Worm (Caenorhabditis elegans) whole organism, young adult: ENCODE results near the gene C31C9.7.

Experiments
- C17E4.6 ChIP-seq: fragments of 200-800 bp; sonication (Bioruptor generic); IDR thresholded peaks from 2 replicates; pipeline ENCODE4 v1.3.6; 2022; ENCODE audit warnings: missing genetic modification reagents, missing genetic modification characterization, missing compliant biosample characterization
- F49E8.2 ChIP-seq: sonication (generic microtip); optimal IDR thresholded peaks from 3 replicates; lab custom pipeline; 2017; ENCODE audit warnings: missing genetic modification characterization, mild to moderate bottlenecking, missing compliant biosample characterization, antibody characterized with exemption, moderate library complexity; ENCODE audit not compliant: insufficient read depth
- Y79H2A.3 ChIP-seq: fragments of 200-800 bp; sonication (Bioruptor generic); conservative IDR thresholded peaks from 2 replicates; pipeline ENCODE4 v1.3.6; 2022; ENCODE audit warnings: missing genetic modification reagents, missing genetic modification characterization, missing compliant biosample characterization
- hmg-20 ChIP-seq: fragments of 200-800 bp; sonication (Bioruptor generic); IDR thresholded peaks from 2 replicates; pipeline ENCODE4 v1.3.6; 2022; ENCODE audit warnings: missing genetic modification reagents, missing genetic modification characterization, missing compliant biosample characterization
- snpc-1.3 ChIP-seq: sonication (generic microtip); optimal IDR thresholded peaks from 2 replicates; lab custom pipeline; 2017; ENCODE audit warnings: missing genetic modification characterization, mild to moderate bottlenecking, missing compliant biosample characterization, antibody characterized with exemption, moderate library complexity, missing genotype, missing genetic modification reagents; ENCODE audit not compliant: insufficient read depth
- snpc-4 ChIP-seq, 5 experiments: fragments of 150-350 bp in 1 of 5; sonication (generic microtip) in 4 of 5; optimal IDR thresholded peaks; 2 replicates each; lab custom pipeline; 2014 to 2018; ENCODE audit warnings: missing genetic modification characterization in 5 of 5, missing biosample characterization in 3 of 5, antibody characterized with exemption in 2 of 5, mild to moderate bottlenecking in 2 of 5, missing compliant biosample characterization in 2 of 5, missing genotype in 2 of 5, moderate library complexity in 2 of 5, missing genetic modification reagents in 1 of 5
- somi-1 ChIP-seq: fragments of 200-800 bp; sonication (Bioruptor generic); optimal IDR thresholded peaks from 2 replicates; lab custom pipeline; 2018; ENCODE audit warnings: mild to moderate bottlenecking, missing genetic modification characterization, missing compliant biosample characterization
- unc-62 ChIP-seq: fragments of 150-350 bp; optimal IDR thresholded peaks from 2 replicates; lab custom pipeline; 2014; ENCODE audit warnings: missing biosample characterization, missing genetic modification reagents, missing genetic modification characterization
- zfh-2 ChIP-seq: fragments of 200-800 bp; sonication (Bioruptor generic); conservative IDR thresholded peaks from 2 replicates; pipeline ENCODE4 v1.3.6; 2022; ENCODE audit warnings: missing genetic modification reagents, missing genetic modification characterization, missing compliant biosample characterization

ce11 chrII:13697691-13698090 lies 28.8 kb downstream of the C31C9.7 start:
- TF ChIP-seq somi-1 (GFP tag; lab: Kevin White, UChicago) = no peak
- TF ChIP-seq snpc-1.3 = no peak
- TF ChIP-seq F49E8.2 = no peak
- TF ChIP-seq hmg-20 (GFP tag; lab: Robert Waterston, UW) = no peak
- no peak for TF ChIP-seq Y79H2A.3 (GFP tag; lab: Robert Waterston, UW)
- no peak for TF ChIP-seq zfh-2
- TF ChIP-seq C17E4.6 (GFP tag; lab: Robert Waterston, UW) = no peak
- TF ChIP-seq unc-62 (GFP tag; lab: Kevin White, UChicago) = no peak
- no peak for TF ChIP-seq snpc-4 (GFP tag; optimal IDR thresholded peaks at IDR 0.05; lab: Kevin White, UChicago)
- no peak for TF ChIP-seq snpc-4 (tag; optimal IDR thresholded peaks at IDR 0.05; lab: Kevin White, UChicago)
